Fruit fly (Drosophila melanogaster) whole organism, embryonic: ENCODE data around the gene Usf.

Experiments
- Abd-B ChIP-seq: fragments of 200-800 bp; sonication (Bioruptor generic); optimal IDR thresholded peaks from 2 replicates; lab custom pipeline; 2018; ENCODE audit warnings: missing biosample characterization, mild to moderate bottlenecking, missing genetic modification characterization, moderate library complexity
- Bdp1 ChIP-seq: fragments of 200-800 bp; sonication (Bioruptor generic); optimal IDR thresholded peaks from 3 replicates; lab custom pipeline; 2016; ENCODE audit warnings: missing biosample characterization, missing genetic modification characterization
- Bteb2 ChIP-seq: fragments of 200-800 bp; sonication (Bioruptor generic); optimal IDR thresholded peaks from 2 replicates; lab custom pipeline; 2016; ENCODE audit warnings: missing biosample characterization, missing genetic modification characterization
- CG10267 ChIP-seq: fragments of 200-800 bp; sonication (Bioruptor generic); optimal IDR thresholded peaks from 2 replicates; lab custom pipeline; 2018; ENCODE audit warnings: missing biosample characterization, mild to moderate bottlenecking, missing genetic modification characterization, moderate library complexity
- CG10959 ChIP-seq: fragments of 200-800 bp; sonication (Bioruptor generic); IDR thresholded peaks from 2 replicates; pipeline ENCODE4 v1.3.6; 2022; ENCODE audit warnings: missing biosample characterization, missing genetic modification characterization
- CG11695 ChIP-seq: fragments of 200-800 bp; sonication (Bioruptor generic); IDR thresholded peaks from 3 replicates; pipeline ENCODE4 v1.3.6; 2022; ENCODE audit warnings: missing biosample characterization, missing genetic modification characterization
- CG12299 ChIP-seq: fragments of 200-800 bp; sonication (Bioruptor generic); optimal IDR thresholded peaks from 2 replicates; lab custom pipeline; 2018; ENCODE audit warnings: missing biosample characterization, mild to moderate bottlenecking, missing genetic modification characterization
- CG12942 ChIP-seq: fragments of 200-800 bp; sonication (Bioruptor generic); optimal IDR thresholded peaks from 3 replicates; lab custom pipeline; 2016; ENCODE audit warnings: missing biosample characterization, missing genetic modification characterization
- CG15479 ChIP-seq: fragments of 200-800 bp; sonication (Bioruptor generic); optimal IDR thresholded peaks from 3 replicates; lab custom pipeline; 2019; ENCODE audit warnings: missing biosample characterization, mild to moderate bottlenecking, missing genetic modification characterization, moderate library complexity
- CG1603 ChIP-seq: fragments of 200-800 bp; sonication (Bioruptor generic); optimal IDR thresholded peaks from 2 replicates; lab custom pipeline; 2019; ENCODE audit warnings: missing biosample characterization, mild to moderate bottlenecking, missing genetic modification characterization, moderate library complexity
- CG18476 ChIP-seq: fragments of 200-800 bp; sonication (Bioruptor generic); optimal IDR thresholded peaks from 2 replicates; lab custom pipeline; 2016; ENCODE audit warnings: missing biosample characterization, mild to moderate bottlenecking, missing genetic modification characterization
- CG2712 ChIP-seq: fragments of 200-800 bp; optimal IDR thresholded peaks from 3 replicates; lab custom pipeline; 2019; ENCODE audit warnings: missing biosample characterization, mild to moderate bottlenecking, missing genetic modification characterization, moderate library complexity
- CG3065 ChIP-seq: fragments of 200-800 bp; sonication (Bioruptor generic); optimal IDR thresholded peaks from 2 replicates; lab custom pipeline; 2016; ENCODE audit warnings: missing biosample characterization, missing genetic modification characterization
- CG31224 ChIP-seq: fragments of 200-800 bp; sonication (Bioruptor generic); IDR thresholded peaks from 2 replicates; pipeline ENCODE4 v1.3.6; 2022; ENCODE audit warnings: missing biosample characterization, missing genetic modification characterization
- CG32772 ChIP-seq: fragments of 200-800 bp; sonication (Bioruptor generic); IDR thresholded peaks from 2 replicates; pipeline ENCODE4 v1.3.6; 2022; ENCODE audit warnings: missing biosample characterization, missing genetic modification characterization
- CG7271 ChIP-seq: fragments of 200-800 bp; sonication (Bioruptor generic); optimal IDR thresholded peaks from 2 replicates; lab custom pipeline; 2018; ENCODE audit warnings: missing biosample characterization, mild to moderate bottlenecking, missing genetic modification characterization, moderate library complexity
- CG7357 ChIP-seq: fragments of 200-800 bp; sonication (Bioruptor generic); IDR thresholded peaks from 3 replicates; pipeline ENCODE4 v1.3.6; 2022; ENCODE audit warnings: missing biosample characterization, missing genetic modification characterization
- CG9727 ChIP-seq: fragments of 200-800 bp; sonication (Bioruptor generic); optimal IDR thresholded peaks from 3 replicates; lab custom pipeline; 2017; ENCODE audit warnings: missing biosample characterization, mild to moderate bottlenecking, missing genetic modification characterization
- Doc2 ChIP-seq: fragments of 200-800 bp; sonication (Bioruptor generic); IDR thresholded peaks from 2 replicates; pipeline ENCODE4 v1.3.6; 2022; ENCODE audit warnings: missing biosample characterization, missing genetic modification characterization
- E2f2 ChIP-seq: fragments of 200-800 bp; sonication (Bioruptor generic); IDR thresholded peaks from 2 replicates; pipeline ENCODE4 v1.3.6; 2022; ENCODE audit warnings: missing biosample characterization, missing genetic modification characterization
- ERR ChIP-seq: fragments of 200-800 bp; sonication (Bioruptor generic); optimal IDR thresholded peaks from 2 replicates; lab custom pipeline; 2016; ENCODE audit warnings: missing biosample characterization, missing genetic modification characterization
- Ets97D ChIP-seq: fragments of 200-800 bp; sonication (Bioruptor generic); optimal IDR thresholded peaks from 3 replicates; lab custom pipeline; 2016; ENCODE audit warnings: missing biosample characterization, missing genetic modification characterization
- Hey ChIP-seq: fragments of 200-800 bp; sonication (Bioruptor generic); optimal IDR thresholded peaks from 3 replicates; lab custom pipeline; 2018; ENCODE audit warnings: missing biosample characterization, mild to moderate bottlenecking, missing genetic modification characterization
- Lim3 ChIP-seq: fragments of 200-800 bp; sonication (Bioruptor generic); IDR thresholded peaks from 2 replicates; pipeline ENCODE4 v1.3.6; 2022; ENCODE audit warnings: missing biosample characterization, missing genetic modification characterization
- Nf-YC ChIP-seq: fragments of 200-800 bp; optimal IDR thresholded peaks from 3 replicates; lab custom pipeline; 2019; ENCODE audit warnings: missing biosample characterization, mild to moderate bottlenecking, missing genetic modification characterization, moderate library complexity
- Rx ChIP-seq: fragments of 200-800 bp; sonication (Bioruptor generic); IDR thresholded peaks from 2 replicates; pipeline ENCODE4 v1.3.6; 2022; ENCODE audit warnings: missing biosample characterization, missing genetic modification characterization
- Sry-β ChIP-seq: fragments of 200-800 bp; sonication (Bioruptor generic); optimal IDR thresholded peaks from 2 replicates; lab custom pipeline; 2018; ENCODE audit warnings: missing biosample characterization, mild to moderate bottlenecking, missing genetic modification characterization, moderate library complexity
- Stat92E ChIP-seq, 3 experiments: fragments of >200 bp in 2 of 3; fragments of 200-800 bp in 1 of 3; sonication (Bioruptor generic) in 1 of 3; optimal IDR thresholded peaks; 2 replicates each; lab custom pipeline; 2017 to 2019; ENCODE audit warnings: missing biosample characterization in 3 of 3, missing genetic modification characterization in 3 of 3, mild to moderate bottlenecking in 1 of 3, moderate library complexity in 1 of 3
- ato ChIP-seq: fragments of 200-800 bp; sonication (Bioruptor generic); IDR thresholded peaks from 2 replicates; pipeline ENCODE4 v1.3.6; 2022; ENCODE audit warnings: missing biosample characterization, missing genetic modification characterization; ENCODE audit not compliant: partially characterized antibody
- bowl ChIP-seq: fragments of 200-800 bp; sonication (Bioruptor generic); IDR thresholded peaks from 2 replicates; pipeline ENCODE4 v1.3.6; 2022; ENCODE audit warnings: missing biosample characterization, missing genetic modification characterization
- chif ChIP-seq, 2 experiments: fragments of 200-800 bp; sonication (Bioruptor generic); optimal IDR thresholded peaks; 3 replicates each; lab custom pipeline; 2016; ENCODE audit warnings: missing biosample characterization in 2 of 2, missing genetic modification characterization in 2 of 2
- ci ChIP-seq: fragments of 200-800 bp; sonication (Bioruptor generic); IDR thresholded peaks from 3 replicates; pipeline ENCODE4 v1.3.6; 2022; ENCODE audit warnings: missing biosample characterization, missing genetic modification characterization
- crc ChIP-seq: fragments of 200-800 bp; sonication (Bioruptor generic); optimal IDR thresholded peaks from 2 replicates; lab custom pipeline; 2016; ENCODE audit warnings: missing biosample characterization, missing genetic modification characterization
- dpn ChIP-seq, 2 experiments: fragments of 200-800 bp; sonication (Bioruptor generic); optimal IDR thresholded peaks; 3 replicates each; lab custom pipeline; 2016; ENCODE audit warnings: missing biosample characterization in 2 of 2, missing genetic modification characterization in 2 of 2
- ems ChIP-seq: fragments of 200-800 bp; sonication (Bioruptor generic); optimal IDR thresholded peaks from 3 replicates; lab custom pipeline; 2016; ENCODE audit warnings: missing biosample characterization, missing genetic modification characterization
- en ChIP-seq: fragments of 200-800 bp; sonication (Bioruptor generic); optimal IDR thresholded peaks from 2 replicates; lab custom pipeline; 2016; ENCODE audit warnings: missing biosample characterization, missing genetic modification characterization
- exex ChIP-seq: fragments of 200-800 bp; sonication (Bioruptor generic); optimal IDR thresholded peaks from 4 replicates; lab custom pipeline; 2018; ENCODE audit warnings: missing biosample characterization, mild to moderate bottlenecking, missing genetic modification characterization, moderate library complexity
- ftz-f1 ChIP-seq: fragments of 200-800 bp; sonication (Bioruptor generic); optimal IDR thresholded peaks from 2 replicates; lab custom pipeline; 2016; ENCODE audit warnings: missing biosample characterization, missing genetic modification characterization
- gsb ChIP-seq: fragments of 200-800 bp; sonication (Bioruptor generic); IDR thresholded peaks from 2 replicates; pipeline ENCODE4 v1.3.6; 2022; ENCODE audit warnings: missing biosample characterization, missing genetic modification characterization
- jing ChIP-seq: fragments of 200-800 bp; sonication (Bioruptor generic); optimal IDR thresholded peaks from 2 replicates; lab custom pipeline; 2018; ENCODE audit warnings: missing biosample characterization, mild to moderate bottlenecking, missing genetic modification characterization
- ken ChIP-seq: fragments of 200-800 bp; sonication (Bioruptor generic); IDR thresholded peaks from 3 replicates; pipeline ENCODE4 v1.3.6; 2022; ENCODE audit warnings: missing biosample characterization, missing genetic modification characterization
- klu ChIP-seq: fragments of 200-800 bp; sonication (Bioruptor generic); IDR thresholded peaks from 2 replicates; pipeline ENCODE4 v1.3.6; 2022; ENCODE audit warnings: missing biosample characterization, missing genetic modification characterization
- mam ChIP-seq: fragments of 200-800 bp; sonication (Bioruptor generic); optimal IDR thresholded peaks from 3 replicates; lab custom pipeline; 2016; ENCODE audit warnings: missing biosample characterization, missing genetic modification characterization
- pb ChIP-seq: fragments of 200-800 bp; sonication (Bioruptor generic); optimal IDR thresholded peaks from 3 replicates; lab custom pipeline; 2016; ENCODE audit warnings: missing biosample characterization, missing genetic modification characterization
- row ChIP-seq: fragments of 200-800 bp; sonication (Bioruptor generic); IDR thresholded peaks from 3 replicates; pipeline ENCODE4 v1.3.6; 2022; ENCODE audit warnings: missing biosample characterization, missing genetic modification characterization
- salm ChIP-seq: fragments of 200-800 bp; sonication (Bioruptor generic); optimal IDR thresholded peaks from 2 replicates; lab custom pipeline; 2018; ENCODE audit warnings: missing biosample characterization, mild to moderate bottlenecking, missing genetic modification characterization
- scrt ChIP-seq: fragments of 200-800 bp; sonication (Bioruptor generic); optimal IDR thresholded peaks from 2 replicates; lab custom pipeline; 2018; ENCODE audit warnings: missing biosample characterization, mild to moderate bottlenecking, missing genetic modification characterization, moderate library complexity
- slbo ChIP-seq: fragments of 200-800 bp; sonication (Bioruptor generic); IDR thresholded peaks from 2 replicates; pipeline ENCODE4 v1.3.6; 2022; ENCODE audit warnings: missing biosample characterization, missing genetic modification characterization
- tgo ChIP-seq: fragments of 200-800 bp; sonication (Bioruptor generic); IDR thresholded peaks from 3 replicates; pipeline ENCODE4 v1.3.6; 2022; ENCODE audit warnings: missing biosample characterization, missing genetic modification characterization
- toy ChIP-seq: fragments of 200-800 bp; sonication (Bioruptor generic); IDR thresholded peaks from 2 replicates; pipeline ENCODE4 v1.3.6; 2022; ENCODE audit warnings: missing biosample characterization, missing genetic modification characterization
- vfl ChIP-seq: fragments of 200-800 bp; sonication (Bioruptor generic); optimal IDR thresholded peaks from 2 replicates; lab custom pipeline; 2016; ENCODE audit warnings: missing biosample characterization, missing genetic modification characterization

Gene Usf

dm6 chrX:4582422-4582821, 33.8 kb upstream of the Usf start (continued):
- TF ChIP-seq CG2712 (tag; lab: Kevin White, UChicago) (peak; percentile 14), CG3065 (GFP tag; lab: Kevin White, UChicago) (no peak), Doc2 (no peak), gsb (GFP tag; lab: Robert Waterston, UW) (no peak), CG12299 (tag; lab: Kevin White, UChicago) (no peak), CG31224 (no peak), CG15479 (no peak), CG7357 (GFP tag; lab: Robert Waterston, UW) (no peak), CG18476 (GFP tag; lab: Kevin White, UChicago) (no peak), Bdp1 (GFP tag; lab: Kevin White, UChicago) (no peak), toy (GFP tag; lab: Robert Waterston, UW) (no peak), Nf-YC (tag; lab: Kevin White, UChicago) (no peak)

- TF ChIP-seq ato (no peak), Abd-B (peak; percentile 17), salm (tag; lab: Kevin White, UChicago) (no peak), Lim3 (no peak), ERR (GFP tag; lab: Kevin White, UChicago) (no peak), crc (GFP tag; lab: Kevin White, UChicago) (no peak), tgo (GFP tag; lab: Robert Waterston, UW) (peak; percentile 28; the same call in 1 of the 3 replicates), ci (GFP tag; lab: Robert Waterston, UW) (peak; percentile 52; the same call in 1 of the 3 replicates), Rx (GFP tag; lab: Robert Waterston, UW) (no peak), scrt (GFP tag; lab: Kevin White, UChicago) (no peak), Bteb2 (GFP tag; lab: Kevin White, UChicago) (no peak), klu (no peak), row (peak; percentile 55), mam (GFP tag; lab: Kevin White, UChicago) (no peak), CG9727 (GFP tag; lab: Kevin White, UChicago) (peak; percentile 43), jing (GFP tag; lab: Kevin White, UChicago) (no peak), Hey (tag; lab: Kevin White, UChicago) (no peak), exex (tag; lab: Kevin White, UChicago) (no peak), CG11695 (GFP tag; lab: Robert Waterston, UW) (0 out of 3 replicates have a peak, but pooled peaks have one; percentile 30), pb (GFP tag; lab: Kevin White, UChicago) (no peak), Stat92E (GFP tag; optimal IDR thresholded peaks at IDR 0.05; lab: Kevin White, UChicago) (peak in 1 of 3 experiments; percentile 3), ftz-f1 (GFP tag; lab: Kevin White, UChicago) (no peak), vfl (no peak), CG1603 (no peak), slbo (no peak), CG12942 (GFP tag; lab: Kevin White, UChicago) (no peak), CG15479 (no peak), Ets97D (no peak), Sry-β (GFP tag; lab: Kevin White, UChicago) (no peak), dpn (GFP tag; optimal IDR thresholded peaks at IDR 0.05; lab: Kevin White, UChicago) (no peak), ems (GFP tag; lab: Kevin White, UChicago) (no peak), ken (GFP tag; lab: Robert Waterston, UW) (0 out of 3 replicates have a peak, but pooled peaks have one; percentile 11), CG10267 (tag; lab: Kevin White, UChicago) (peak; percentile 52), bowl (GFP tag; lab: Robert Waterston, UW) (no peak), en (no peak), E2f2 (GFP tag; lab: Robert Waterston, UW) (no peak), CG10959 (peak; percentile 48; the same call in 1 of the 2 replicates), CG7271 (tag; lab: Kevin White, UChicago) (no peak), chif (GFP tag; optimal IDR thresholded peaks at IDR 0.05; lab: Kevin White, UChicago) (peak in 1 of 2 experiments; percentile 28), CG32772 (GFP tag; lab: Robert Waterston, UW) (peak; percentile 23; the same call in 1 of the 2 replicates)
Measured at dm6 chrX:4581769-4582168, 33.2 kb upstream of the Usf start.
